Fruit fly (Drosophila melanogaster) whole organism, embryonic: ENCODE results near the gene CG43290.

ENCODE experiments used
- Antp ChIP-seq: fragments of 200-800 bp; sonication (Bioruptor generic); optimal IDR thresholded peaks from 3 replicates; lab custom pipeline; 2016; ENCODE audit warnings: missing biosample characterization, missing genetic modification characterization
- Awh ChIP-seq: fragments of 200-800 bp; sonication (Bioruptor generic); IDR thresholded peaks from 2 replicates; pipeline ENCODE4, ENCODE4 v1.3.6; 2022; ENCODE audit warnings: missing biosample characterization, missing genetic modification characterization
- Blimp-1 ChIP-seq: fragments of 200-800 bp; sonication (Bioruptor generic); optimal IDR thresholded peaks from 3 replicates; lab custom pipeline; 2018; ENCODE audit warnings: missing biosample characterization, missing genetic modification characterization, mild to moderate bottlenecking, moderate library complexity, missing genetic modification reagents
- CG11504 ChIP-seq: fragments of 200-800 bp; sonication (Bioruptor generic); optimal IDR thresholded peaks from 3 replicates; lab custom pipeline; 2019; ENCODE audit warnings: missing biosample characterization, mild to moderate bottlenecking, missing genetic modification characterization, moderate library complexity
- CG11696 ChIP-seq: fragments of 200-800 bp; sonication (Bioruptor generic); IDR thresholded peaks from 2 replicates; pipeline ENCODE4 v1.3.6; 2022; ENCODE audit warnings: missing biosample characterization, missing genetic modification characterization
- CG14050 ChIP-seq: fragments of 200-800 bp; sonication (Bioruptor generic); IDR thresholded peaks from 3 replicates; pipeline ENCODE4 v1.3.6; 2022; ENCODE audit warnings: missing biosample characterization, missing genetic modification characterization
- CG14710 ChIP-seq: fragments of 200-800 bp; sonication (Bioruptor generic); optimal IDR thresholded peaks from 3 replicates; lab custom pipeline; 2019; ENCODE audit warnings: missing biosample characterization, mild to moderate bottlenecking, missing genetic modification characterization, moderate library complexity
- CG1602 ChIP-seq: fragments of 200-800 bp; sonication (Bioruptor generic); optimal IDR thresholded peaks from 3 replicates; lab custom pipeline; 2016; ENCODE audit warnings: missing biosample characterization, missing genetic modification characterization
- CG17361 ChIP-seq: fragments of 200-800 bp; sonication (Bioruptor generic); IDR thresholded peaks from 3 replicates; pipeline ENCODE4 v1.3.6; 2022; ENCODE audit warnings: missing biosample characterization, missing genetic modification characterization
- CG17829 ChIP-seq: fragments of 200-800 bp; optimal IDR thresholded peaks from 2 replicates; lab custom pipeline; 2019; ENCODE audit warnings: missing biosample characterization, mild to moderate bottlenecking, missing genetic modification characterization, moderate library complexity
- CG2875 ChIP-seq: fragments of 200-800 bp; sonication (Bioruptor generic); optimal IDR thresholded peaks from 2 replicates; lab custom pipeline; 2017; ENCODE audit warnings: missing biosample characterization, mild to moderate bottlenecking, missing genetic modification characterization, missing genetic modification reagents
- CG3163 ChIP-seq: fragments of 200-800 bp; sonication (Bioruptor generic); optimal IDR thresholded peaks from 3 replicates; lab custom pipeline; 2016; ENCODE audit warnings: missing biosample characterization, missing genetic modification characterization
- CG32532 ChIP-seq: fragments of 200-800 bp; sonication (Bioruptor generic); IDR thresholded peaks from 2 replicates; pipeline ENCODE4 v1.3.6; 2022; ENCODE audit warnings: missing biosample characterization, missing genetic modification characterization
- CG34422 ChIP-seq: fragments of 200-800 bp; sonication (Bioruptor generic); IDR thresholded peaks from 3 replicates; pipeline ENCODE4 v1.3.6; 2022; ENCODE audit warnings: missing biosample characterization, missing genetic modification characterization
- CG3726 ChIP-seq: fragments of 200-800 bp; sonication (Bioruptor generic); IDR thresholded peaks from 3 replicates; pipeline ENCODE4, ENCODE4 v1.3.6; 2022; ENCODE audit warnings: missing biosample characterization, missing genetic modification characterization
- CG3838 ChIP-seq: fragments of 200-800 bp; sonication (Bioruptor generic); optimal IDR thresholded peaks from 3 replicates; lab custom pipeline; 2016; ENCODE audit warnings: missing biosample characterization, missing genetic modification characterization
- E2f1 ChIP-seq: fragments of 200-800 bp; sonication (Bioruptor generic); IDR thresholded peaks from 2 replicates; pipeline ENCODE4 v1.3.6; 2022; ENCODE audit warnings: missing biosample characterization, missing genetic modification characterization
- Ets65A ChIP-seq: fragments of 200-800 bp; sonication (Bioruptor generic); peaks from one replicate; lab custom pipeline; 2016; ENCODE audit warnings: missing biosample characterization, missing genetic modification characterization
- Ets97D ChIP-seq: fragments of 200-800 bp; sonication (Bioruptor generic); optimal IDR thresholded peaks from 3 replicates; lab custom pipeline; 2016; ENCODE audit warnings: missing biosample characterization, missing genetic modification characterization
- Gsc ChIP-seq: fragments of 200-800 bp; sonication (Bioruptor generic); IDR thresholded peaks from 2 replicates; pipeline ENCODE4 v1.3.6; 2022; ENCODE audit warnings: missing biosample characterization, missing genetic modification characterization
- HmgD ChIP-seq: fragments of 200-800 bp; sonication (Bioruptor generic); optimal IDR thresholded peaks from 3 replicates; lab custom pipeline; 2016; ENCODE audit warnings: missing biosample characterization, missing genetic modification characterization
- Hr3 ChIP-seq: fragments of 200-800 bp; sonication (Bioruptor generic); optimal IDR thresholded peaks from 3 replicates; lab custom pipeline; 2016; ENCODE audit warnings: missing biosample characterization, missing genetic modification characterization
- Hr51 ChIP-seq, 2 experiments: fragments of 200-800 bp; sonication (Bioruptor generic); optimal IDR thresholded peaks; 2 replicates in 1 of 2; 3 replicates in 1 of 2; lab custom pipeline; 2016 to 2018; ENCODE audit warnings: missing biosample characterization in 2 of 2, missing genetic modification characterization in 2 of 2, mild to moderate bottlenecking in 1 of 2, moderate library complexity in 1 of 2
- Lpt ChIP-seq: fragments of >200 bp; optimal IDR thresholded peaks from 2 replicates; lab custom pipeline; 2018; ENCODE audit warnings: missing biosample characterization, missing genetic modification characterization
- Mrtf ChIP-seq: fragments of 200-800 bp; sonication (Bioruptor generic); IDR thresholded peaks from 3 replicates; pipeline ENCODE4 v1.3.6; 2022; ENCODE audit warnings: missing biosample characterization, missing genetic modification characterization
- NC2α ChIP-seq: fragments of 200-800 bp; sonication (Bioruptor generic); optimal IDR thresholded peaks from 2 replicates; lab custom pipeline; 2016; ENCODE audit warnings: missing biosample characterization, missing genetic modification characterization
- Taf1 ChIP-seq: fragments of 200-800 bp; sonication (Bioruptor generic); IDR thresholded peaks from 2 replicates; pipeline ENCODE4 v1.3.6; 2022; ENCODE audit warnings: missing biosample characterization, missing genetic modification characterization
- cato ChIP-seq: fragments of 200-800 bp; sonication (Bioruptor generic); optimal IDR thresholded peaks from 2 replicates; lab custom pipeline; 2016; ENCODE audit warnings: missing biosample characterization, missing genetic modification characterization, borderline replicate concordance
- chinmo ChIP-seq: fragments of 200-800 bp; sonication (Bioruptor generic); IDR thresholded peaks from 4 replicates; pipeline ENCODE4 v1.3.6; 2022; ENCODE audit warnings: missing biosample characterization, missing genetic modification characterization; ENCODE audit not compliant: partially characterized antibody
- crp ChIP-seq, 2 experiments: fragments of 200-800 bp; sonication (Bioruptor generic); optimal IDR thresholded peaks; 2 replicates in 1 of 2; 3 replicates in 1 of 2; lab custom pipeline; 2017; ENCODE audit warnings: missing biosample characterization in 2 of 2, missing genetic modification characterization in 2 of 2, mild to moderate bottlenecking in 1 of 2, moderate library complexity in 1 of 2
- eve ChIP-seq, 2 experiments: fragments of >200 bp; optimal IDR thresholded peaks; 2 replicates each; lab custom pipeline; 2017; ENCODE audit warnings: missing biosample characterization in 2 of 2, missing genetic modification characterization in 2 of 2
- gem ChIP-seq: fragments of 200-800 bp; sonication (Bioruptor generic); optimal IDR thresholded peaks from 2 replicates; lab custom pipeline; 2019; ENCODE audit warnings: missing biosample characterization, mild to moderate bottlenecking, missing genetic modification characterization, moderate library complexity
- hbn ChIP-seq: fragments of 200-800 bp; sonication (Bioruptor generic); IDR thresholded peaks from 2 replicates; pipeline ENCODE4 v1.3.6; 2022; ENCODE audit warnings: missing biosample characterization, missing genetic modification characterization; ENCODE audit not compliant: partially characterized antibody
- kni ChIP-seq: fragments of 200-800 bp; sonication (Bioruptor generic); optimal IDR thresholded peaks from 3 replicates; lab custom pipeline; 2017; ENCODE audit warnings: mild to moderate bottlenecking, missing biosample characterization, missing genetic modification reagents, missing genetic modification characterization
- lmd ChIP-seq: fragments of 200-800 bp; sonication (Bioruptor generic); IDR thresholded peaks from 2 replicates; pipeline ENCODE4 v1.3.6; 2022; ENCODE audit warnings: missing biosample characterization, missing genetic modification characterization
- odd ChIP-seq: fragments of 200-800 bp; sonication (Bioruptor generic); optimal IDR thresholded peaks from 2 replicates; lab custom pipeline; 2017; ENCODE audit warnings: missing biosample characterization, mild to moderate bottlenecking, missing genetic modification characterization
- salm ChIP-seq: fragments of 200-800 bp; sonication (Bioruptor generic); optimal IDR thresholded peaks from 2 replicates; lab custom pipeline; 2018; ENCODE audit warnings: missing biosample characterization, mild to moderate bottlenecking, missing genetic modification characterization
- slp2 ChIP-seq: fragments of 200-800 bp; sonication (Bioruptor generic); optimal IDR thresholded peaks from 2 replicates; lab custom pipeline; 2016; ENCODE audit warnings: missing biosample characterization, missing genetic modification characterization
- vvl ChIP-seq: fragments of 200-800 bp; sonication (Bioruptor generic); IDR thresholded peaks from 2 replicates; pipeline ENCODE4 v1.3.6; 2022; ENCODE audit warnings: missing biosample characterization, missing genetic modification characterization

The CG43290 gene

dm6 chr3R:7346445-7346844 is 2.9 kb downstream of the CG43290 start, which contains the start of gene nxf4 (continued):
- TF ChIP-seq Ets65A (GFP tag; lab: Kevin White, UChicago) (peak; percentile 99), Hr3 (GFP tag; lab: Kevin White, UChicago) (peak; percentile 81), eve (GFP tag; optimal IDR thresholded peaks at IDR 0.05; lab: Kevin White, UChicago) (peak in 1 of 2 experiments; percentile 54), E2f1 (GFP tag; lab: Robert Waterston, UW) (peak; percentile 12; the same call in 1 of the 2 replicates), salm (no peak), chinmo (GFP tag; lab: Robert Waterston, UW) (no peak), Awh (GFP tag; lab: Robert Waterston, UW) (peak; percentile 26; the same call in 1 of the 2 replicates), HmgD (GFP tag; lab: Kevin White, UChicago) (peak; percentile 74), CG17361 (GFP tag; lab: Robert Waterston, UW) (peak; percentile 79), crp (GFP tag; optimal IDR thresholded peaks at IDR 0.05; lab: Kevin White, UChicago) (peak in 1 of 2 experiments; percentile 19), Hr51 (GFP tag; optimal IDR thresholded peaks at IDR 0.05; lab: Kevin White, UChicago) (peak; percentile 59 to 61), Taf1 (GFP tag; lab: Robert Waterston, UW) (no peak), CG14710 (tag; lab: Kevin White, UChicago) (peak; percentile 62), vvl (GFP tag; lab: Robert Waterston, UW) (peak; percentile 66; the same call in 1 of the 2 replicates), Mrtf (GFP tag; lab: Robert Waterston, UW) (peak; percentile 61; the same call in 2 of the 3 replicates), CG3726 (GFP tag; lab: Robert Waterston, UW) (peak; percentile 57; the same call in 1 of the 3 replicates), Antp (GFP tag; lab: Kevin White, UChicago) (peak; percentile 73), NC2α (peak; percentile 63), CG2875 (peak; percentile 2), CG11696 (GFP tag; lab: Robert Waterston, UW) (no peak), CG14050 (GFP tag; lab: Robert Waterston, UW) (peak; percentile 46; the same call in 2 of the 3 replicates), lmd (GFP tag; lab: Robert Waterston, UW) (peak; percentile 81), odd (peak; percentile 2), CG17829 (tag; lab: Kevin White, UChicago) (peak; percentile 75), Gsc (no peak), Lpt (GFP tag; lab: Kevin White, UChicago) (peak; percentile 44), cato (peak; percentile 15), CG3838 (GFP tag; lab: Kevin White, UChicago) (no peak), CG32532 (peak; percentile 84), CG34422 (GFP tag; lab: Robert Waterston, UW) (peak; percentile 68), CG3163 (peak; percentile 65), Ets97D (GFP tag; lab: Kevin White, UChicago) (peak; percentile 17), hbn (GFP tag; lab: Robert Waterston, UW) (no peak), slp2 (GFP tag; lab: Kevin White, UChicago) (peak; percentile 71)

dm6 chr3R:7344769-7345168 is 4.6 kb downstream of the CG43290 start, which contains the start of gene CG31496:
Gene CG31496 (plus strand): TSS chr3R:7345069.
- TF ChIP-seq kni (GFP tag; lab: Kevin White, UChicago): no peak

dm6 chr3R:7336454-7336853 is 12.9 kb downstream of the CG43290 start:
- peak; percentile 15 for TF ChIP-seq Blimp-1 (GFP tag; lab: Kevin White, UChicago)
- no peak for TF ChIP-seq CG1602 (GFP tag; lab: Kevin White, UChicago)
- 0 out of 3 replicates have a peak, but pooled peaks have one; percentile 14 for TF ChIP-seq CG17361 (GFP tag; lab: Robert Waterston, UW)
- TF ChIP-seq gem (tag; lab: Kevin White, UChicago): peak; percentile 17
- TF ChIP-seq CG11504 (tag; lab: Kevin White, UChicago): peak; percentile 53
